Worm (Caenorhabditis elegans): ENCODE data around the gene R148.4.

R148.4 gene

ce11 chrIII:3188564-3188963, 17.2 kb downstream of the R148.4 start:
- TF ChIP-seq gei-17 (GFP tag; optimal IDR thresholded peaks at IDR 0.05) (no peak), F52B5.7 (tag; optimal IDR thresholded peaks at IDR 0.05) (no peak), tlf-1 (GFP tag; optimal IDR thresholded peaks at IDR 0.05) (no peak), tbp1 (GFP tag; optimal IDR thresholded peaks at IDR 0.05) (peak; percentile 80), rpc-1 (optimal IDR thresholded peaks at IDR 0.05) (peak; percentile 36), rpc-1 (tag; optimal IDR thresholded peaks at IDR 0.05) (peak; percentile 66), B0261.1 (tag; optimal IDR thresholded peaks at IDR 0.05) (peak; percentile 54), ztf-25 (GFP tag; IDR thresholded peaks at IDR 0.05) (no peak)

ce11 chrIII:3190660-3191059, 19.3 kb downstream of the R148.4 start:
- TF ChIP-seq B0261.1 (tag; optimal IDR thresholded peaks at IDR 0.05) (peak; percentile 46), tbp1 (GFP tag; optimal IDR thresholded peaks at IDR 0.05) (peak; percentile 78), egl-44 (GFP tag; IDR thresholded peaks at IDR 0.05) (no peak), rpc-1 (optimal IDR thresholded peaks at IDR 0.05) (peak; percentile 25), rpc-1 (tag; optimal IDR thresholded peaks at IDR 0.05) (peak; percentile 58)

DNA sequence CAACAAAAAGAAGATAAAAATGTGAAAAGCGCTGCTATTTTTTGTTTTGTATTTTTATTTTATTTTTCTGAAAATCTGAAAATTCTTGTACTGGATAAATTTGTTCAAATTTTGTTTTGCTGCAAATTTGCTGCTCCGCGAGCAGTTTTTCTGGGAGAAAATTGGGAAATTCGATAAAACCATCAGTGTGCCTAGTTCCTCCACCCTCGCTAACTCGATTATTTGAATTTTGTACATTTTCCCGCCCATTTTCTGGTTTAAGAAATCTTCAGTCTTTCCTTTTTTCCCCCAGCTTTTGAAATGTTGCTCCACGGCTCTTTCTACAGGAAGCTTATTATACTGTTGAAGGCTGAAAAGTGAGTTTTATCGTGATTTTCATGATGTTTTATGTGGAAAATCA, 19.8 kb downstream of the R148.4 start, which contains the start of gene R148.8:
Gene R148.8 (plus strand): TSS at position 301 of the 400 bp plus-strand sequence.
- TF ChIP-seq ets-4 (GFP tag; optimal IDR thresholded peaks at IDR 0.05), result no peak
- TF ChIP-seq C17E4.6 (GFP tag; IDR thresholded peaks at IDR 0.05), result no peak
- no peak for TF ChIP-seq F37B4.10 (GFP tag; IDR thresholded peaks at IDR 0.05)
- TF ChIP-seq zfh-2 (GFP tag; conservative IDR thresholded peaks at IDR 0.05), result no peak
- no peak for TF ChIP-seq nhr-90 (tag; optimal IDR thresholded peaks at IDR 0.05)
- no peak for TF ChIP-seq lsl-1 (GFP tag; optimal IDR thresholded peaks at IDR 0.05)
- TF ChIP-seq K12H6.12 (tag; optimal IDR thresholded peaks at IDR 0.05), result no peak
- TF ChIP-seq F49E8.2 (tag; optimal IDR thresholded peaks at IDR 0.05; ENCODE audit: insufficient read depth), result no peak
- no peak for TF ChIP-seq athp-1 (tag; optimal IDR thresholded peaks at IDR 0.05)
- no peak for TF ChIP-seq lin-54 (GFP tag; optimal IDR thresholded peaks at IDR 0.05)
- no peak for TF ChIP-seq nfyb-1 (GFP tag; IDR thresholded peaks at IDR 0.05)
- TF ChIP-seq xnd-1 (tag; optimal IDR thresholded peaks at IDR 0.05), result no peak

- TF ChIP-seq hmg-1.2 (GFP tag; IDR thresholded peaks at IDR 0.05) (0 out of 2 replicates have a peak, but pooled peaks have one; percentile 19), rpc-1 (optimal IDR thresholded peaks at IDR 0.05) (peak; percentile 47), rpc-1 (tag; optimal IDR thresholded peaks at IDR 0.05) (peak; percentile 76), tbp1 (GFP tag; optimal IDR thresholded peaks at IDR 0.05) (peak; percentile 83), rec-8 (tag; optimal IDR thresholded peaks at IDR 0.05) (peak in 1 of 2 experiments; percentile 34), attf-3 (GFP tag; conservative IDR thresholded peaks at IDR 0.05) (no peak), B0336.3 (GFP tag; IDR thresholded peaks at IDR 0.05) (no peak), B0261.1 (tag; optimal IDR thresholded peaks at IDR 0.05) (peak; percentile 63), dox-1 (GFP tag; IDR thresholded peaks at IDR 0.05) (no peak), lin-26 (GFP tag; IDR thresholded peaks at IDR 0.05) (peak; percentile 33; the same call in 1 of the 2 replicates), dpl-1 (GFP tag; optimal IDR thresholded peaks at IDR 0.05) (no peak)
Observed at ce11 chrIII:3191729-3192128, 20.3 kb downstream of the R148.4 start.

ce11 chrIII:3192464-3192863, 21.1 kb downstream of the R148.4 start:
- TF ChIP-seq attf-6 (GFP tag; IDR thresholded peaks at IDR 0.05) (0 out of 2 replicates have a peak, but pooled peaks have one; percentile 59), madf-6 (GFP tag; IDR thresholded peaks at IDR 0.05) (peak; percentile 22; the same call in 1 of the 2 replicates), rcor-1 (GFP tag; IDR thresholded peaks at IDR 0.05) (0 out of 2 replicates have a peak, but pooled peaks have one; percentile 13), D2030.7 (GFP tag; IDR thresholded peaks at IDR 0.05) (0 out of 2 replicates have a peak, but pooled peaks have one; percentile 14), lin-26 (GFP tag; IDR thresholded peaks at IDR 0.05) (peak; percentile 57; the same call in 1 of the 2 replicates), hmg-1.2 (GFP tag; IDR thresholded peaks at IDR 0.05) (0 out of 2 replicates have a peak, but pooled peaks have one; percentile 7)
